Worm (Caenorhabditis elegans) whole organism, L2 larva: Measurements from ENCODE around the gene ekl-6.

ENCODE experiments used
- C34F6.9 ChIP-seq: fragments of 150-350 bp; optimal IDR thresholded peaks from 2 replicates; lab custom pipeline; 2014; ENCODE audit warnings: missing biosample characterization, missing genetic modification characterization
- F13H6.1 ChIP-seq: sonication (generic microtip); optimal IDR thresholded peaks from 2 replicates; lab custom pipeline; 2016; ENCODE audit warnings: missing genetic modification characterization, missing compliant biosample characterization
- R02D3.7 ChIP-seq: fragments of 150-350 bp; optimal IDR thresholded peaks from 2 replicates; lab custom pipeline; 2014; ENCODE audit warnings: missing biosample characterization, missing genetic modification characterization
- Y55F3AM.14 ChIP-seq: fragments of 200-800 bp; sonication (Bioruptor generic); optimal IDR thresholded peaks from 2 replicates; lab custom pipeline; 2018; ENCODE audit warnings: mild to moderate bottlenecking, missing genetic modification characterization, missing compliant biosample characterization
- ZK546.5 ChIP-seq: sonication (generic microtip); optimal IDR thresholded peaks from 2 replicates; lab custom pipeline; 2017; ENCODE audit warnings: missing biosample characterization, missing genetic modification characterization
- alr-1 ChIP-seq: fragments of 150-350 bp; optimal IDR thresholded peaks from 2 replicates; lab custom pipeline; 2014; ENCODE audit warnings: missing biosample characterization, missing genetic modification characterization
- aly-2 ChIP-seq: fragments of 150-350 bp; optimal IDR thresholded peaks from 2 replicates; lab custom pipeline; 2014; ENCODE audit warnings: missing biosample characterization, missing genetic modification characterization
- ama-1 ChIP-seq: fragments of 150-350 bp; optimal IDR thresholded peaks from 2 replicates; lab custom pipeline; 2018; ENCODE audit warnings: inconsistent platforms
- blmp-1 ChIP-seq: sonication (generic microtip); optimal IDR thresholded peaks from 2 replicates; lab custom pipeline; 2017; ENCODE audit warnings: missing genetic modification characterization, mild to moderate bottlenecking, missing compliant biosample characterization, antibody characterized with exemption, moderate library complexity; ENCODE audit not compliant: insufficient read depth
- ceh-16 ChIP-seq: fragments of 150-350 bp; optimal IDR thresholded peaks from 2 replicates; lab custom pipeline; 2014; ENCODE audit warnings: missing biosample characterization, missing genetic modification characterization
- ceh-82 ChIP-seq: fragments of 150-350 bp; optimal IDR thresholded peaks from 2 replicates; lab custom pipeline; 2014; ENCODE audit warnings: missing biosample characterization, missing genetic modification characterization
- crh-2 ChIP-seq: sonication (generic microtip); optimal IDR thresholded peaks from 2 replicates; lab custom pipeline; 2017; ENCODE audit warnings: missing biosample characterization, missing genetic modification characterization
- dmd-4 ChIP-seq: sonication (generic microtip); optimal IDR thresholded peaks from 2 replicates; lab custom pipeline; 2017; ENCODE audit warnings: missing biosample characterization, missing genetic modification characterization
- egl-27 ChIP-seq: sonication (generic microtip); optimal IDR thresholded peaks from 3 replicates; lab custom pipeline; 2017; ENCODE audit warnings: missing biosample characterization, missing genetic modification reagents, missing genetic modification characterization
- elt-1 ChIP-seq: fragments of 150-350 bp; optimal IDR thresholded peaks from 2 replicates; lab custom pipeline; 2014; ENCODE audit warnings: missing biosample characterization, missing genetic modification characterization
- elt-3 ChIP-seq: sonication (generic microtip); optimal IDR thresholded peaks from 2 replicates; lab custom pipeline; 2017; ENCODE audit warnings: missing biosample characterization, missing genetic modification characterization
- fos-1 ChIP-seq: fragments of 150-350 bp; optimal IDR thresholded peaks from 2 replicates; lab custom pipeline; 2014; ENCODE audit warnings: missing biosample characterization, missing genetic modification characterization
- gmeb-1 ChIP-seq: fragments of 150-350 bp; optimal IDR thresholded peaks from 2 replicates; lab custom pipeline; 2014; ENCODE audit warnings: missing biosample characterization, missing genetic modification characterization
- lin-11 ChIP-seq: fragments of 150-350 bp; sonication (generic microtip); optimal IDR thresholded peaks from 2 replicates; lab custom pipeline; 2014; ENCODE audit warnings: missing biosample characterization, missing genetic modification characterization, inconsistent platforms, mixed read lengths
- lin-13 ChIP-seq: fragments of 150-350 bp; optimal IDR thresholded peaks from 2 replicates; lab custom pipeline; 2014; ENCODE audit warnings: missing biosample characterization, missing genetic modification reagents, missing genetic modification characterization
- lin-39 ChIP-seq: fragments of 150-350 bp; optimal IDR thresholded peaks from 2 replicates; lab custom pipeline; 2014; ENCODE audit warnings: missing biosample characterization, missing genetic modification reagents, missing genetic modification characterization
- lsy-2 ChIP-seq, 2 experiments: fragments of 150-350 bp in 1 of 2; sonication (generic microtip) in 1 of 2; optimal IDR thresholded peaks; 2 replicates each; lab custom pipeline; 2014 to 2017; ENCODE audit warnings: missing biosample characterization in 2 of 2, missing genetic modification characterization in 2 of 2
- mab-5 ChIP-seq: fragments of 150-350 bp; optimal IDR thresholded peaks from 2 replicates; lab custom pipeline; 2014; ENCODE audit warnings: missing biosample characterization, missing genetic modification characterization
- mbf-1 ChIP-seq: sonication (generic microtip); optimal IDR thresholded peaks from 2 replicates; lab custom pipeline; 2017; ENCODE audit warnings: missing biosample characterization, missing genetic modification characterization
- mdl-1 ChIP-seq, 2 experiments: fragments of 150-350 bp in 1 of 2; sonication (generic microtip) in 1 of 2; optimal IDR thresholded peaks; 2 replicates each; lab custom pipeline; 2017; ENCODE audit warnings: missing biosample characterization in 2 of 2, missing genetic modification characterization in 2 of 2
- nhr-10 ChIP-seq: sonication (generic microtip); optimal IDR thresholded peaks from 2 replicates; lab custom pipeline; 2017; ENCODE audit warnings: missing biosample characterization, missing genetic modification characterization
- nhr-11 ChIP-seq: fragments of 150-350 bp; optimal IDR thresholded peaks from 2 replicates; lab custom pipeline; 2014; ENCODE audit warnings: missing biosample characterization, missing genetic modification characterization
- nhr-12 ChIP-seq: fragments of 150-350 bp; optimal IDR thresholded peaks from 2 replicates; lab custom pipeline; 2014; ENCODE audit warnings: missing biosample characterization, missing genetic modification characterization
- nhr-129 ChIP-seq: fragments of 150-350 bp; optimal IDR thresholded peaks from 2 replicates; lab custom pipeline; 2014; ENCODE audit warnings: missing biosample characterization, missing genetic modification characterization
- nhr-21 ChIP-seq: fragments of 150-350 bp; optimal IDR thresholded peaks from 2 replicates; lab custom pipeline; 2014; ENCODE audit warnings: missing biosample characterization, missing genetic modification characterization
- nhr-23 ChIP-seq: fragments of 150-350 bp; optimal IDR thresholded peaks from 2 replicates; lab custom pipeline; 2014; ENCODE audit warnings: missing biosample characterization, missing genetic modification reagents, missing genetic modification characterization
- nhr-237 ChIP-seq: fragments of 150-350 bp; optimal IDR thresholded peaks from 2 replicates; lab custom pipeline; 2014; ENCODE audit warnings: missing biosample characterization, missing genetic modification characterization
- nhr-25 ChIP-seq: fragments of 150-350 bp; sonication (generic microtip); optimal IDR thresholded peaks from 3 replicates; lab custom pipeline; 2014; ENCODE audit warnings: missing biosample characterization, missing genetic modification characterization
- nhr-6 ChIP-seq: fragments of 150-350 bp; optimal IDR thresholded peaks from 2 replicates; lab custom pipeline; 2014; ENCODE audit warnings: missing biosample characterization, missing genetic modification characterization
- nhr-77 ChIP-seq: fragments of 150-350 bp; optimal IDR thresholded peaks from 2 replicates; lab custom pipeline; 2014; ENCODE audit warnings: missing biosample characterization, missing genetic modification characterization
- peb-1 ChIP-seq: fragments of 150-350 bp; optimal IDR thresholded peaks from 2 replicates; lab custom pipeline; 2014; ENCODE audit warnings: missing biosample characterization, missing genetic modification characterization
- sem-4 ChIP-seq: fragments of 150-350 bp; optimal IDR thresholded peaks from 2 replicates; lab custom pipeline; 2014; ENCODE audit warnings: missing biosample characterization, missing genetic modification reagents, missing genetic modification characterization
- skn-1 ChIP-seq: sonication (generic microtip); optimal IDR thresholded peaks from 2 replicates; lab custom pipeline; 2017; ENCODE audit warnings: missing biosample characterization, missing genetic modification characterization
- sma-3 ChIP-seq: sonication (generic microtip); optimal IDR thresholded peaks from 2 replicates; lab custom pipeline; 2016; ENCODE audit warnings: missing genetic modification reagents, missing genetic modification characterization, missing compliant biosample characterization
- sma-9 ChIP-seq, 2 experiments: fragments of 150-350 bp in 1 of 2; sonication (generic microtip) in 1 of 2; optimal IDR thresholded peaks; 2 replicates each; lab custom pipeline; 2014 to 2016; ENCODE audit warnings: missing genetic modification characterization in 2 of 2, mild to moderate bottlenecking in 1 of 2, missing biosample characterization in 1 of 2, missing compliant biosample characterization in 1 of 2, missing genetic modification reagents in 1 of 2, moderate library complexity in 1 of 2
- snpc-4 ChIP-seq: fragments of 150-350 bp; optimal IDR thresholded peaks from 2 replicates; lab custom pipeline; 2014; ENCODE audit warnings: missing biosample characterization, missing genetic modification characterization
- unc-39 ChIP-seq: fragments of 150-350 bp; optimal IDR thresholded peaks from 2 replicates; lab custom pipeline; 2014; ENCODE audit warnings: missing biosample characterization, missing genetic modification characterization
- unc-55 ChIP-seq: fragments of 150-350 bp; sonication (generic microtip); optimal IDR thresholded peaks from 3 replicates; lab custom pipeline; 2014; ENCODE audit warnings: missing biosample characterization, missing genetic modification reagents, missing genetic modification characterization
- unc-62 ChIP-seq: fragments of 150-350 bp; optimal IDR thresholded peaks from 2 replicates; lab custom pipeline; 2014; ENCODE audit warnings: missing biosample characterization, missing genetic modification reagents, missing genetic modification characterization
- zag-1 ChIP-seq: fragments of 150-350 bp; optimal IDR thresholded peaks from 2 replicates; lab custom pipeline; 2014; ENCODE audit warnings: missing biosample characterization, missing genetic modification characterization
- ztf-1 ChIP-seq: fragments of 200-800 bp; sonication (Bioruptor generic); conservative IDR thresholded peaks from 2 replicates; pipeline ENCODE4 v1.3.6; 2022; ENCODE audit warnings: missing genetic modification characterization, missing compliant biosample characterization
- ztf-11 ChIP-seq: sonication (generic microtip); optimal IDR thresholded peaks from 2 replicates; lab custom pipeline; 2017; ENCODE audit warnings: missing biosample characterization, missing genetic modification characterization
- ztf-4 ChIP-seq: fragments of 150-350 bp; optimal IDR thresholded peaks from 2 replicates; lab custom pipeline; 2014; ENCODE audit warnings: missing biosample characterization, missing genetic modification characterization

Gene ekl-6

ce11 chrIII:10095377-10095776 lies 31.2 kb downstream of the ekl-6 start:
- TF ChIP-seq lin-13 (GFP tag; lab: Kevin White, UChicago) (no peak), crh-2 (tag; lab: Kevin White, UChicago) (no peak), lsy-2 (tag; optimal IDR thresholded peaks at IDR 0.05; lab: Kevin White, UChicago) (peak in 1 of 2 experiments; percentile 66), nhr-23 (tag; lab: Kevin White, UChicago) (no peak), aly-2 (tag; lab: Kevin White, UChicago) (no peak), lin-11 (no peak)

ce11 chrIII:10096525-10096972 lies 32.3 kb downstream of the ekl-6 start:
- peak; percentile 85 for TF ChIP-seq sem-4 (tag; lab: Kevin White, UChicago)
- no peak for TF ChIP-seq ztf-11
- TF ChIP-seq lin-39 (tag; lab: Kevin White, UChicago): no peak
- peak; percentile 97 for TF ChIP-seq C34F6.9
- no peak for TF ChIP-seq peb-1
- TF ChIP-seq nhr-11 (tag; lab: Kevin White, UChicago): no peak
- peak; percentile 91 for TF ChIP-seq nhr-129
- TF ChIP-seq ama-1 (lab: Kevin White, UChicago): no peak
- TF ChIP-seq elt-1 (tag; lab: Kevin White, UChicago): no peak
- no peak for TF ChIP-seq nhr-12 (tag; lab: Kevin White, UChicago)
- peak; percentile 94 for TF ChIP-seq sma-9 (GFP tag; optimal IDR thresholded peaks at IDR 0.05; lab: Kevin White, UChicago)
- no peak for TF ChIP-seq sma-9 (tag; optimal IDR thresholded peaks at IDR 0.05; lab: Kevin White, UChicago)
- TF ChIP-seq unc-55 (GFP tag; lab: Kevin White, UChicago): peak; percentile 92
- TF ChIP-seq sma-3: peak; percentile 77
- TF ChIP-seq blmp-1 (tag; lab: Kevin White, UChicago): peak; percentile 20
- no peak for TF ChIP-seq dmd-4 (tag; lab: Kevin White, UChicago)
- peak; percentile 81 to 94 for TF ChIP-seq lsy-2 (tag; optimal IDR thresholded peaks at IDR 0.05; lab: Kevin White, UChicago)
- TF ChIP-seq elt-3 (tag; lab: Kevin White, UChicago): no peak
- no peak for TF ChIP-seq ztf-1 (GFP tag; lab: Robert Waterston, UW)
- no peak for TF ChIP-seq unc-39 (tag; lab: Kevin White, UChicago)
- TF ChIP-seq nhr-10 (tag; lab: Kevin White, UChicago): no peak
- TF ChIP-seq ceh-82: peak; percentile 45
- TF ChIP-seq aly-2 (tag; lab: Kevin White, UChicago): no peak
- TF ChIP-seq Y55F3AM.14 (GFP tag; lab: Kevin White, UChicago): peak; percentile 22
- peak; percentile 85 for TF ChIP-seq mab-5
- peak; percentile 85 for TF ChIP-seq nhr-21 (tag; lab: Kevin White, UChicago)
- TF ChIP-seq F13H6.1 (tag; lab: Kevin White, UChicago): peak; percentile 97
- no peak for TF ChIP-seq mbf-1 (tag; lab: Kevin White, UChicago)
- peak; percentile 86 for TF ChIP-seq zag-1 (tag; lab: Kevin White, UChicago)
- peak; percentile 84 for TF ChIP-seq lin-11
- TF ChIP-seq ztf-4: peak; percentile 86
- TF ChIP-seq nhr-237: peak; percentile 60
- no peak for TF ChIP-seq nhr-23 (tag; lab: Kevin White, UChicago)
- TF ChIP-seq gmeb-1 (tag; lab: Kevin White, UChicago): peak; percentile 77
- peak; percentile 90 for TF ChIP-seq crh-2 (tag; lab: Kevin White, UChicago)
- TF ChIP-seq egl-27 (tag; lab: Kevin White, UChicago): peak; percentile 94
- peak; percentile 96 to 97 for TF ChIP-seq mdl-1 (tag; optimal IDR thresholded peaks at IDR 0.05; lab: Kevin White, UChicago)
- peak; percentile 89 for TF ChIP-seq nhr-6 (tag; lab: Kevin White, UChicago)
- TF ChIP-seq nhr-25 (tag; lab: Kevin White, UChicago): peak; percentile 77
- TF ChIP-seq snpc-4 (tag; lab: Kevin White, UChicago): peak; percentile 54
- no peak for TF ChIP-seq skn-1 (tag; lab: Kevin White, UChicago)
- peak; percentile 80 for TF ChIP-seq fos-1 (tag; lab: Kevin White, UChicago)
- TF ChIP-seq ZK546.5 (tag; lab: Kevin White, UChicago): peak; percentile 42
- no peak for TF ChIP-seq ceh-16 (tag; lab: Kevin White, UChicago)
- TF ChIP-seq R02D3.7 (tag; lab: Kevin White, UChicago): peak; percentile 18
- peak; percentile 83 for TF ChIP-seq lin-13 (GFP tag; lab: Kevin White, UChicago)
- TF ChIP-seq alr-1 (tag; lab: Kevin White, UChicago): no peak
- TF ChIP-seq unc-62 (GFP tag; lab: Kevin White, UChicago): peak; percentile 80
- TF ChIP-seq nhr-77: peak; percentile 59
